Worm (Caenorhabditis elegans) whole organism, L4/young adult: ENCODE measurements around the gene B0280.17.

Experiments
- W03F9.2 ChIP-seq: fragments of 150-350 bp; optimal IDR thresholded peaks from 2 replicates; lab custom pipeline; 2014; ENCODE audit warnings: missing biosample characterization, missing genetic modification characterization
- dao-5 ChIP-seq: sonication (generic microtip); optimal IDR thresholded peaks from 2 replicates; lab custom pipeline; 2016; ENCODE audit warnings: missing genotype, missing genetic modification characterization, moderate library complexity, missing compliant biosample characterization
- him-1 ChIP-seq: sonication (generic microtip); optimal IDR thresholded peaks from 2 replicates; lab custom pipeline; 2016; ENCODE audit warnings: missing genotype, missing genetic modification reagents, missing genetic modification characterization, missing compliant biosample characterization

ce11 chrIII:7161055-7161454 lies 25.1 kb upstream of the B0280.17 start, which contains the start of gene rnp-7:
- no peak for TF ChIP-seq dao-5 (tag; lab: Kevin White, UChicago)
- no peak for TF ChIP-seq him-1 (tag; lab: Kevin White, UChicago)
- no peak for TF ChIP-seq W03F9.2 (tag; lab: Kevin White, UChicago)
